Fruit fly (Drosophila melanogaster) Kc167 (cell line): ENCODE data around the gene CG12589.

Experiments used
- Myc ChIP-seq: fragments of >200 bp; optimal IDR thresholded peaks from 2 replicates; lab custom pipeline; 2017; ENCODE audit warnings: missing external identifiers
- Sin3A ChIP-seq: fragments of >200 bp; optimal IDR thresholded peaks from 2 replicates; lab custom pipeline; 2018; ENCODE audit warnings: missing external identifiers
- h ChIP-seq: fragments of >200 bp; optimal IDR thresholded peaks from 3 replicates; lab custom pipeline; 2018; ENCODE audit warnings: missing external identifiers
- insv ChIP-seq: fragments of >200 bp; optimal IDR thresholded peaks from 3 replicates; lab custom pipeline; 2018; ENCODE audit warnings: missing external identifiers
- psq ChIP-seq: fragments of >200 bp; optimal IDR thresholded peaks from 2 replicates; lab custom pipeline; 2017; ENCODE audit warnings: missing external identifiers
- ttk ChIP-seq: sonication (Bioruptor generic); optimal IDR thresholded peaks from 2 replicates; lab custom pipeline; 2017; ENCODE audit warnings: missing external identifiers

Gene CG12589

DNA sequence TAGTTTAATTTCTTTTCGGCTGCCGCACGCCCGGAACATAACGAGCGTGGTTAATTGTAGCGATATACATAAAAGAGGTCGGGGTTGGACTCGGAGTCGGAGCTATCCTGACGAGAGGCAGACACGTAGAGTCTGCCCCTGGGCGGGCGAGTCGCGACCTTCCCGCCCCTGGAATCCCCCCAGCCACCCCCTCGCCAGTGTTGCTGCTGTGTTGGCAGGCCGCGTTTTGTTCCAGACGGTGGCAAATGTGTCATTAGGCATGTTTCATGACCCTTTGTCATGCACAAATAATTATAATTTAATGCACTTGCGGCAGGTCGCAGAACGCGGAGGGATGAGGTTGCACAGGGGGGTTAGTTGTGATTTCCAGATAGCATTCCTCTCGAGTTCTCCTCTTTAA lies 33.4 kb downstream of the CG12589 start:
- no peak for TF ChIP-seq insv (lab: Kevin White, UChicago)
- TF ChIP-seq Myc (lab: Kevin White, UChicago): no peak
- TF ChIP-seq h (lab: Kevin White, UChicago): no peak
- no peak for TF ChIP-seq ttk (lab: Kevin White, UChicago)
- no peak for TF ChIP-seq Sin3A (lab: Kevin White, UChicago)
- no peak for TF ChIP-seq psq (lab: Kevin White, UChicago)

DNA sequence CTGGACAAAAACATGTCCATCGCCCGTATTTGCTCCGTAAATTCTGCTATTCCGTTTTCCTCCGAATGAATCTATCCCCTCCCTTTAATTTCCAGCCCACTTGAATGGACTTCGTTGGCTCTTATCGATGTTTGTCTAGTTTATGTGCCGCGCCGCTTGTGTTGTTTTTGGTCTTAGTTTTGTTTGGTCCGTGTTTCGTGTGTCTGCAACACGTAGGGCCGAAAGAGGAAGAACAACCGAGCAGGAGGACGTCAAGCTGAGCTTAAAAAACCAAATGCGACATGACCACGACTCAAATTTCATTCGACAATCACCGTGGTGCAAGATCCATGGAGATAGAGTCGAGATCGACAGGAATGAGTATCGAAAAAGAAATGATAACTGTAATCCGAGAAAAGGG lies 34.6 kb downstream of the CG12589 start:
- TF ChIP-seq Sin3A (lab: Kevin White, UChicago) (no peak), psq (lab: Kevin White, UChicago) (no peak), ttk (lab: Kevin White, UChicago) (no peak), h (lab: Kevin White, UChicago) (no peak), insv (lab: Kevin White, UChicago) (no peak), Myc (lab: Kevin White, UChicago) (no peak)

- TF ChIP-seq ttk (lab: Kevin White, UChicago) (no peak), insv (lab: Kevin White, UChicago) (no peak), psq (lab: Kevin White, UChicago) (no peak), h (lab: Kevin White, UChicago) (no peak), Sin3A (lab: Kevin White, UChicago) (no peak), Myc (lab: Kevin White, UChicago) (no peak)
Observed at dm6 chr3R:5103362-5104003, 35.3 kb downstream of the CG12589 start.

- TF ChIP-seq insv (lab: Kevin White, UChicago) (no peak), Myc (lab: Kevin White, UChicago) (no peak), psq (lab: Kevin White, UChicago) (no peak), Sin3A (lab: Kevin White, UChicago) (no peak), ttk (lab: Kevin White, UChicago) (no peak), h (lab: Kevin White, UChicago) (no peak)
Observed at dm6 chr3R:5102407-5102806, 36.4 kb downstream of the CG12589 start.

dm6 chr3R:5100323-5101055 lies 38.3 kb downstream of the CG12589 start:
- TF ChIP-seq insv (lab: Kevin White, UChicago) (no peak), ttk (lab: Kevin White, UChicago) (no peak), Sin3A (lab: Kevin White, UChicago) (no peak), h (lab: Kevin White, UChicago) (no peak), Myc (lab: Kevin White, UChicago) (no peak), psq (lab: Kevin White, UChicago) (no peak)

dm6 chr3R:5097866-5098484 lies 40.8 kb downstream of the CG12589 start:
- TF ChIP-seq Sin3A (lab: Kevin White, UChicago) (no peak), h (lab: Kevin White, UChicago) (no peak), psq (lab: Kevin White, UChicago) (no peak), ttk (lab: Kevin White, UChicago) (no peak), Myc (lab: Kevin White, UChicago) (no peak), insv (lab: Kevin White, UChicago) (no peak)

dm6 chr3R:5097175-5097574 lies 41.6 kb downstream of the CG12589 start:
- no peak for TF ChIP-seq insv (lab: Kevin White, UChicago)
- TF ChIP-seq ttk (lab: Kevin White, UChicago): no peak
- no peak for TF ChIP-seq psq (lab: Kevin White, UChicago)
- TF ChIP-seq h (lab: Kevin White, UChicago): no peak
- no peak for TF ChIP-seq Myc (lab: Kevin White, UChicago)
- no peak for TF ChIP-seq Sin3A (lab: Kevin White, UChicago)

- TF ChIP-seq insv (lab: Kevin White, UChicago) (no peak), Sin3A (lab: Kevin White, UChicago) (no peak)
Observed at dm6 chr3R:5095930-5096572, 42.7 kb downstream of the CG12589 start.

- TF ChIP-seq psq (lab: Kevin White, UChicago) (no peak), h (lab: Kevin White, UChicago) (no peak), Myc (lab: Kevin White, UChicago) (no peak), Sin3A (lab: Kevin White, UChicago) (no peak), ttk (lab: Kevin White, UChicago) (no peak), insv (lab: Kevin White, UChicago) (no peak)
Observed at dm6 chr3R:5095137-5095802, 43.5 kb downstream of the CG12589 start.

DNA sequence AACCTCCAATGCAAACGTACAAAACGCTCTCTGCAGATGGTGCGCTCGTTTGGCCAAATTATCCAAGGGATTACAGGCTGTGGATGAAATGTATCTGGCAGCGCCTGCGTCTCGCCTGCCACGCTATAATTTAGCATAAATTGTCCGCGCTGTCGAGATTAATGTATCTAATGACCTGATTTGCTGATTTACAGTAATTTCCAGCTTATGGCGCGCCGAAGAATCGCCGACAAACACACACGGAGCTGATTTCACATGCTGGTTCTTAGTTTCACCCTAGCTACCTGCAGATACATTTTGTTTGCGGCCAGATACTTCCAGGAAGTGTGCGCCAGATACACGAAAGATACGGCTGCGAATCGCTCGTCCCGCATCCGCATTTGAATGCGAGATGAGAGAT lies 44.5 kb downstream of the CG12589 start:
- TF ChIP-seq Myc (lab: Kevin White, UChicago): no peak

- TF ChIP-seq Sin3A (lab: Kevin White, UChicago) (no peak), psq (lab: Kevin White, UChicago) (no peak), Myc (lab: Kevin White, UChicago) (no peak), insv (lab: Kevin White, UChicago) (no peak), h (lab: Kevin White, UChicago) (no peak), ttk (lab: Kevin White, UChicago) (no peak)
Observed at dm6 chr3R:5090286-5090685, 48.5 kb downstream of the CG12589 start.
